Fruit fly (Drosophila melanogaster): ENCODE measurements around the gene CG31189.

DNA sequence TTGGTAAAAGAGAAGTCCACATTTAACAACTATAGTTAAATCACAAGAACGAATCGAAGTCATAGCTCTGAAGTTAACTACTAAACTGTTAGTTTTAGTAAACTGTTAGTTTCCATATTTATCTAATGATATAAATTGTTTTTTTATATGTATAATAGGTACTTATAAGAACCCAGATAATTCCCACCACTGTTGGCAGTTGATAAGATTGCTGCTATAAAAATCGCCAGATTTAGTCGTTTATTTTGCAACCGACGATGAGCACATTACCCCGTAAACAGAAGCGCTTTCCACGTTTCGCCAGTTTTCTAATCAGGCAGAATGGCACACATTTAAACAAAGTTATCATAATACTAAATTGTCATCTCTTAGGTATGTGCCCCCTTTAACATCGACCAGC, 26.6 kb downstream of the CG31189 start:
- TF ChIP-seq rn (GFP tag; IDR thresholded peaks at IDR 0.05) (no peak), CG14655 (GFP tag; optimal IDR thresholded peaks at IDR 0.05) (no peak), CG4496 (GFP tag; IDR thresholded peaks at IDR 0.05) (no peak), CG13204 (GFP tag; optimal IDR thresholded peaks at IDR 0.05) (no peak), gl (tag; optimal IDR thresholded peaks at IDR 0.05) (no peak), Ets98B (GFP tag; IDR thresholded peaks at IDR 0.05) (no peak), CG9948 (tag; optimal IDR thresholded peaks at IDR 0.05) (no peak), Pif1B (GFP tag; optimal IDR thresholded peaks at IDR 0.05) (no peak), D1 (tag; optimal IDR thresholded peaks at IDR 0.05) (no peak), fd96Ca (GFP tag; IDR thresholded peaks at IDR 0.05) (no peak)

Measured in whole organism, pupa.